Fruit fly (Drosophila melanogaster) whole organism, embryonic: Measurements from ENCODE around the gene Arpc3A.

Experiments
- Antp ChIP-seq: fragments of 200-800 bp; sonication (Bioruptor generic); optimal IDR thresholded peaks from 3 replicates; lab custom pipeline; 2016; ENCODE audit warnings: missing biosample characterization, missing genetic modification characterization
- Awh ChIP-seq: fragments of 200-800 bp; sonication (Bioruptor generic); IDR thresholded peaks from 2 replicates; pipeline ENCODE4, ENCODE4 v1.3.6; 2022; ENCODE audit warnings: missing biosample characterization, missing genetic modification characterization
- Bteb2 ChIP-seq: fragments of 200-800 bp; sonication (Bioruptor generic); optimal IDR thresholded peaks from 2 replicates; lab custom pipeline; 2016; ENCODE audit warnings: missing biosample characterization, missing genetic modification characterization
- CG10147 ChIP-seq: fragments of 200-800 bp; sonication (Bioruptor generic); optimal IDR thresholded peaks from 2 replicates; lab custom pipeline; 2019; ENCODE audit warnings: missing biosample characterization, mild to moderate bottlenecking, missing genetic modification characterization, moderate library complexity
- CG10321 ChIP-seq: fragments of 200-800 bp; sonication (Bioruptor generic); IDR thresholded peaks from 2 replicates; pipeline ENCODE4 v1.3.6; 2022; ENCODE audit warnings: missing biosample characterization, missing genetic modification characterization
- CG10654 ChIP-seq: fragments of 200-800 bp; sonication (Bioruptor generic); optimal IDR thresholded peaks from 2 replicates; lab custom pipeline; 2016; ENCODE audit warnings: missing biosample characterization, missing genetic modification characterization
- CG10959 ChIP-seq: fragments of 200-800 bp; sonication (Bioruptor generic); IDR thresholded peaks from 2 replicates; pipeline ENCODE4 v1.3.6; 2022; ENCODE audit warnings: missing biosample characterization, missing genetic modification characterization
- CG13424 ChIP-seq: fragments of 200-800 bp; sonication (Bioruptor generic); optimal IDR thresholded peaks from 2 replicates; lab custom pipeline; 2019; ENCODE audit warnings: missing biosample characterization, mild to moderate bottlenecking, missing genetic modification characterization, moderate library complexity
- CG17328 ChIP-seq: fragments of 200-800 bp; sonication (Bioruptor generic); IDR thresholded peaks from 2 replicates; pipeline ENCODE4 v1.3.6; 2022; ENCODE audit warnings: missing biosample characterization, missing genetic modification characterization
- CG17802 ChIP-seq: fragments of 200-800 bp; sonication (Bioruptor generic); optimal IDR thresholded peaks from 2 replicates; lab custom pipeline; 2018; ENCODE audit warnings: missing biosample characterization, mild to moderate bottlenecking, missing genetic modification characterization, moderate library complexity
- CG1792 ChIP-seq: fragments of 200-800 bp; sonication (Bioruptor generic); optimal IDR thresholded peaks from 2 replicates; lab custom pipeline; 2016; ENCODE audit warnings: missing biosample characterization, missing genetic modification characterization
- CG18476 ChIP-seq: fragments of 200-800 bp; sonication (Bioruptor generic); optimal IDR thresholded peaks from 2 replicates; lab custom pipeline; 2016; ENCODE audit warnings: missing biosample characterization, mild to moderate bottlenecking, missing genetic modification characterization
- CG31441 ChIP-seq: fragments of 200-800 bp; sonication (Bioruptor generic); IDR thresholded peaks from 2 replicates; pipeline ENCODE4 v1.3.6; 2022; ENCODE audit warnings: missing biosample characterization, missing genetic modification characterization
- CG32532 ChIP-seq: fragments of 200-800 bp; sonication (Bioruptor generic); IDR thresholded peaks from 2 replicates; pipeline ENCODE4 v1.3.6; 2022; ENCODE audit warnings: missing biosample characterization, missing genetic modification characterization
- CG33557 ChIP-seq: fragments of 200-800 bp; sonication (Bioruptor generic); optimal IDR thresholded peaks from 2 replicates; lab custom pipeline; 2019; ENCODE audit warnings: missing biosample characterization, mild to moderate bottlenecking, missing genetic modification characterization, moderate library complexity
- CG4730 ChIP-seq: fragments of 200-800 bp; sonication (Bioruptor generic); IDR thresholded peaks from 2 replicates; pipeline ENCODE4 v1.3.6; 2022; ENCODE audit warnings: missing biosample characterization, missing genetic modification characterization
- CG5953 ChIP-seq: fragments of 200-800 bp; sonication (Bioruptor generic); IDR thresholded peaks from 2 replicates; pipeline ENCODE4 v1.3.6; 2022; ENCODE audit warnings: missing biosample characterization, missing genetic modification characterization
- CG6272 ChIP-seq: fragments of 200-800 bp; sonication (Bioruptor generic); IDR thresholded peaks from 2 replicates; pipeline ENCODE4 v1.3.6; 2022; ENCODE audit warnings: missing biosample characterization, missing genetic modification characterization
- CG6791 ChIP-seq: fragments of 200-800 bp; sonication (Bioruptor generic); IDR thresholded peaks from 3 replicates; pipeline ENCODE4 v1.3.6; 2022; ENCODE audit warnings: missing biosample characterization, missing genetic modification characterization; ENCODE audit not compliant: partially characterized antibody
- CG9932 ChIP-seq: fragments of 200-800 bp; sonication (Bioruptor generic); IDR thresholded peaks from 2 replicates; pipeline ENCODE4 v1.3.6; 2022; ENCODE audit warnings: missing biosample characterization, missing genetic modification characterization
- Camta ChIP-seq: fragments of 200-800 bp; sonication (Bioruptor generic); optimal IDR thresholded peaks from 2 replicates; lab custom pipeline; 2016; ENCODE audit warnings: missing biosample characterization, missing genetic modification characterization
- D19B ChIP-seq: fragments of 200-800 bp; sonication (Bioruptor generic); optimal IDR thresholded peaks from 2 replicates; lab custom pipeline; 2017; ENCODE audit warnings: missing biosample characterization, mild to moderate bottlenecking, missing genetic modification characterization
- E2f1 ChIP-seq: fragments of 200-800 bp; sonication (Bioruptor generic); IDR thresholded peaks from 2 replicates; pipeline ENCODE4 v1.3.6; 2022; ENCODE audit warnings: missing biosample characterization, missing genetic modification characterization
- H15 ChIP-seq: fragments of 200-800 bp; sonication (Bioruptor generic); IDR thresholded peaks from 3 replicates; pipeline ENCODE4 v1.3.6; 2022; ENCODE audit warnings: missing biosample characterization, missing genetic modification characterization
- Lim3 ChIP-seq: fragments of 200-800 bp; sonication (Bioruptor generic); IDR thresholded peaks from 2 replicates; pipeline ENCODE4 v1.3.6; 2022; ENCODE audit warnings: missing biosample characterization, missing genetic modification characterization
- Mes4 ChIP-seq: fragments of 200-800 bp; sonication (Bioruptor generic); optimal IDR thresholded peaks from 2 replicates; lab custom pipeline; 2016; ENCODE audit warnings: missing biosample characterization, missing genetic modification characterization
- Oaz ChIP-seq: fragments of 200-800 bp; sonication (Bioruptor generic); IDR thresholded peaks from 2 replicates; pipeline ENCODE4 v1.3.6; 2022; ENCODE audit warnings: missing biosample characterization, missing genetic modification characterization
- Rfx ChIP-seq: fragments of 200-800 bp; sonication (Bioruptor generic); IDR thresholded peaks from 2 replicates; pipeline ENCODE4 v1.3.6; 2022; ENCODE audit warnings: missing biosample characterization, missing genetic modification characterization
- Sox102F ChIP-seq: fragments of 200-800 bp; sonication (Bioruptor generic); optimal IDR thresholded peaks from 2 replicates; lab custom pipeline; 2018; ENCODE audit warnings: missing biosample characterization, mild to moderate bottlenecking, missing genetic modification characterization, moderate library complexity
- Spps ChIP-seq: fragments of 200-800 bp; sonication (Bioruptor generic); optimal IDR thresholded peaks from 2 replicates; lab custom pipeline; 2018; ENCODE audit warnings: missing biosample characterization, mild to moderate bottlenecking, missing genetic modification characterization
- ara ChIP-seq: fragments of 200-800 bp; sonication (Bioruptor generic); IDR thresholded peaks from 2 replicates; pipeline ENCODE4 v1.3.6; 2022; ENCODE audit warnings: missing biosample characterization, missing genetic modification characterization
- bcd ChIP-seq: fragments of 200-800 bp; sonication (Bioruptor generic); optimal IDR thresholded peaks from 2 replicates; lab custom pipeline; 2017; ENCODE audit warnings: missing biosample characterization, mild to moderate bottlenecking, missing genetic modification characterization
- bsh ChIP-seq, 2 experiments: fragments of 200-800 bp; sonication (Bioruptor generic); optimal IDR thresholded peaks; 2 replicates each; lab custom pipeline; 2017 to 2018; ENCODE audit warnings: mild to moderate bottlenecking in 2 of 2, missing biosample characterization in 2 of 2, missing genetic modification characterization in 2 of 2, moderate library complexity in 1 of 2
- crp ChIP-seq, 2 experiments: fragments of 200-800 bp; sonication (Bioruptor generic); optimal IDR thresholded peaks; 2 replicates in 1 of 2; 3 replicates in 1 of 2; lab custom pipeline; 2017; ENCODE audit warnings: missing biosample characterization in 2 of 2, missing genetic modification characterization in 2 of 2, mild to moderate bottlenecking in 1 of 2, moderate library complexity in 1 of 2
- da ChIP-seq: fragments of 200-800 bp; sonication (Bioruptor generic); optimal IDR thresholded peaks from 2 replicates; lab custom pipeline; 2016; ENCODE audit warnings: missing biosample characterization, missing genetic modification characterization
- danr ChIP-seq: fragments of 200-800 bp; sonication (Bioruptor generic); IDR thresholded peaks from 2 replicates; pipeline ENCODE4 v1.3.6; 2022; ENCODE audit warnings: missing biosample characterization, missing genetic modification characterization
- gfzf ChIP-seq: fragments of 200-800 bp; sonication (Bioruptor generic); optimal IDR thresholded peaks from 2 replicates; lab custom pipeline; 2016; ENCODE audit warnings: missing biosample characterization, mild to moderate bottlenecking, missing genetic modification characterization, moderate library complexity
- gsb-n ChIP-seq: fragments of 200-800 bp; sonication (Bioruptor generic); optimal IDR thresholded peaks from 3 replicates; lab custom pipeline; 2018; ENCODE audit warnings: missing biosample characterization, mild to moderate bottlenecking, missing genetic modification characterization
- ind ChIP-seq: fragments of 200-800 bp; sonication (Bioruptor generic); optimal IDR thresholded peaks from 3 replicates; lab custom pipeline; 2016; ENCODE audit warnings: missing biosample characterization, missing genetic modification characterization
- oc ChIP-seq: fragments of 200-800 bp; sonication (Bioruptor generic); optimal IDR thresholded peaks from 2 replicates; lab custom pipeline; 2018; ENCODE audit warnings: missing biosample characterization, mild to moderate bottlenecking, missing genetic modification characterization, moderate library complexity
- pan ChIP-seq, 4 experiments: fragments of >200 bp in 3 of 4; fragments of 200-800 bp in 1 of 4; sonication (Bioruptor generic) in 1 of 4; optimal IDR thresholded peaks in 3 of 4; IDR thresholded peaks in 1 of 4; 2 replicates each; pipeline versions ENCODE4 v1.3.6 to Lab custom; 2017 to 2022; ENCODE audit warnings: missing biosample characterization in 2 of 4, missing genetic modification characterization in 2 of 4, mixed read lengths in 1 of 4
- pnt ChIP-seq: fragments of 200-800 bp; sonication (Bioruptor generic); optimal IDR thresholded peaks from 3 replicates; lab custom pipeline; 2016; ENCODE audit warnings: missing biosample characterization, missing genetic modification characterization
- pros ChIP-seq: fragments of 200-800 bp; sonication (Bioruptor generic); optimal IDR thresholded peaks from 3 replicates; lab custom pipeline; 2019; ENCODE audit warnings: missing biosample characterization, mild to moderate bottlenecking, missing genetic modification characterization, moderate library complexity
- ro ChIP-seq: fragments of 200-800 bp; sonication (Bioruptor generic); IDR thresholded peaks from 2 replicates; pipeline ENCODE4 v1.3.6; 2022; ENCODE audit warnings: missing biosample characterization, missing genetic modification characterization
- scrt ChIP-seq: fragments of 200-800 bp; sonication (Bioruptor generic); optimal IDR thresholded peaks from 2 replicates; lab custom pipeline; 2018; ENCODE audit warnings: missing biosample characterization, mild to moderate bottlenecking, missing genetic modification characterization, moderate library complexity
- shn ChIP-seq: fragments of 200-800 bp; sonication (Bioruptor generic); optimal IDR thresholded peaks from 3 replicates; lab custom pipeline; 2016; ENCODE audit warnings: missing biosample characterization, missing genetic modification characterization
- sima ChIP-seq: fragments of 200-800 bp; sonication (Bioruptor generic); optimal IDR thresholded peaks from 2 replicates; lab custom pipeline; 2016; ENCODE audit warnings: missing biosample characterization, missing genetic modification characterization
- sob ChIP-seq: fragments of 200-800 bp; sonication (Bioruptor generic); IDR thresholded peaks from 2 replicates; pipeline ENCODE4 v1.3.6; 2022; ENCODE audit warnings: missing biosample characterization, missing genetic modification characterization
- tgo ChIP-seq: fragments of 200-800 bp; sonication (Bioruptor generic); IDR thresholded peaks from 3 replicates; pipeline ENCODE4 v1.3.6; 2022; ENCODE audit warnings: missing biosample characterization, missing genetic modification characterization
- wdn ChIP-seq: fragments of 200-800 bp; sonication (Bioruptor generic); IDR thresholded peaks from 2 replicates; pipeline ENCODE4 v1.3.6; 2022; ENCODE audit warnings: missing biosample characterization, missing genetic modification characterization
- zfh1 ChIP-seq: fragments of 200-800 bp; sonication (Bioruptor generic); IDR thresholded peaks from 3 replicates; pipeline ENCODE4 v1.3.6; 2022; ENCODE audit warnings: missing biosample characterization, missing genetic modification characterization

The Arpc3A gene

dm6 chr3R:15816276-15816675, 18.2 kb upstream of the Arpc3A start (continued):
- 0 out of 3 replicates have a peak, but pooled peaks have one; percentile 13 for TF ChIP-seq tgo (GFP tag; lab: Robert Waterston, UW)
- no peak for TF ChIP-seq ro (GFP tag; lab: Robert Waterston, UW)
- no peak for TF ChIP-seq crp (GFP tag; optimal IDR thresholded peaks at IDR 0.05; lab: Kevin White, UChicago)
- peak; percentile 29 for TF ChIP-seq pnt (GFP tag; lab: Kevin White, UChicago)
- TF ChIP-seq Oaz, result no peak
- TF ChIP-seq gsb-n (tag; lab: Kevin White, UChicago), result no peak
- peak; percentile 47 for TF ChIP-seq Sox102F (GFP tag; lab: Kevin White, UChicago)
- TF ChIP-seq E2f1, result peak; percentile 43
- no peak for TF ChIP-seq CG17802 (tag; lab: Kevin White, UChicago)
- TF ChIP-seq Lim3, result no peak
- TF ChIP-seq pros (GFP tag; lab: Kevin White, UChicago), result no peak
- peak; percentile 50; the same call in 1 of the 2 replicates for TF ChIP-seq sob (GFP tag; lab: Robert Waterston, UW)
- no peak for TF ChIP-seq Spps
- TF ChIP-seq danr, result no peak
- no peak for TF ChIP-seq CG10654 (GFP tag; lab: Kevin White, UChicago)
- TF ChIP-seq zfh1, result peak; percentile 65; the same call in 1 of the 3 replicates
- peak; percentile 37; the same call in 1 of the 2 replicates for TF ChIP-seq Awh
- peak; percentile 45 for TF ChIP-seq D19B (GFP tag; lab: Kevin White, UChicago)
- peak; percentile 56 for TF ChIP-seq ara (GFP tag; lab: Robert Waterston, UW)
- TF ChIP-seq da (GFP tag; lab: Kevin White, UChicago), result no peak
- no peak for TF ChIP-seq CG10147
- peak; percentile 56 for TF ChIP-seq CG17328 (GFP tag; lab: Robert Waterston, UW)
- TF ChIP-seq bcd, result no peak
- no peak for TF ChIP-seq CG33557 (GFP tag; lab: Kevin White, UChicago)
- TF ChIP-seq CG32532 (GFP tag; lab: Robert Waterston, UW), result peak; percentile 30; the same call in 1 of the 2 replicates
- peak; percentile 17 for TF ChIP-seq ind (GFP tag; lab: Kevin White, UChicago)
- TF ChIP-seq CG10959 (GFP tag; lab: Robert Waterston, UW), result peak; percentile 53; the same call in 1 of the 2 replicates
- TF ChIP-seq CG10321 (GFP tag; lab: Robert Waterston, UW), result no peak
- no peak for TF ChIP-seq CG6272 (GFP tag; lab: Robert Waterston, UW)
- no peak for TF ChIP-seq pan (optimal IDR thresholded peaks at IDR 0.05; lab: Kevin White, UChicago)
- peak in 1 of 2 experiments; percentile 35 for TF ChIP-seq pan (GFP tag; optimal IDR thresholded peaks at IDR 0.05 in 1 of 2, IDR thresholded peaks at IDR 0.05 in 1 of 2)
- TF ChIP-seq CG5953 (GFP tag; lab: Robert Waterston, UW), result no peak
- TF ChIP-seq CG6791, result no peak
- TF ChIP-seq H15 (GFP tag; lab: Robert Waterston, UW), result 0 out of 3 replicates have a peak, but pooled peaks have one; percentile 22
- TF ChIP-seq CG18476 (GFP tag; lab: Kevin White, UChicago), result no peak
- TF ChIP-seq CG4730 (GFP tag; lab: Robert Waterston, UW), result 0 out of 2 replicates have a peak, but pooled peaks have one; percentile 39
- no peak for TF ChIP-seq Mes4 (GFP tag; lab: Kevin White, UChicago)
- no peak for TF ChIP-seq scrt (GFP tag; lab: Kevin White, UChicago)
- 0 out of 2 replicates have a peak, but pooled peaks have one; percentile 41 for TF ChIP-seq Rfx (GFP tag; lab: Robert Waterston, UW)
- TF ChIP-seq Camta (GFP tag; lab: Kevin White, UChicago), result no peak
- TF ChIP-seq gfzf (GFP tag; lab: Kevin White, UChicago), result no peak
- no peak for TF ChIP-seq CG9932
- TF ChIP-seq CG31441 (GFP tag; lab: Robert Waterston, UW), result no peak
- no peak for TF ChIP-seq Antp (GFP tag; lab: Kevin White, UChicago)
- no peak for TF ChIP-seq sima
- TF ChIP-seq shn (GFP tag; lab: Kevin White, UChicago), result no peak
- no peak for TF ChIP-seq oc (tag; lab: Kevin White, UChicago)
- TF ChIP-seq CG13424 (tag; lab: Kevin White, UChicago), result no peak
- no peak for TF ChIP-seq CG1792 (GFP tag; lab: Kevin White, UChicago)
- no peak for TF ChIP-seq bsh (GFP tag; optimal IDR thresholded peaks at IDR 0.05; lab: Kevin White, UChicago)
- TF ChIP-seq wdn (GFP tag; lab: Robert Waterston, UW), result 0 out of 2 replicates have a peak, but pooled peaks have one; percentile 5
- TF ChIP-seq Bteb2, result no peak
